Worm (Caenorhabditis elegans) whole organism, L1 larva: ENCODE measurements around the gene C05C12.1.

ENCODE experiments used
- ama-1 ChIP-seq: fragments of 150-350 bp; optimal IDR thresholded peaks from 2 replicates; lab custom pipeline; 2014
- fkh-10 ChIP-seq: sonication (generic microtip); optimal IDR thresholded peaks from 2 replicates; lab custom pipeline; 2017; ENCODE audit warnings: missing biosample characterization, missing genetic modification reagents, missing genetic modification characterization
- lsy-2 ChIP-seq, 2 experiments: fragments of 150-350 bp; optimal IDR thresholded peaks; 2 replicates each; lab custom pipeline; 2014; ENCODE audit warnings: missing biosample characterization in 2 of 2, missing genetic modification characterization in 2 of 2
- nhr-11 ChIP-seq: fragments of 150-350 bp; optimal IDR thresholded peaks from 2 replicates; lab custom pipeline; 2014; ENCODE audit warnings: missing biosample characterization, missing genetic modification characterization
- nhr-20 ChIP-seq: sonication (generic microtip); optimal IDR thresholded peaks from 2 replicates; lab custom pipeline; 2016; ENCODE audit warnings: mild to moderate bottlenecking, missing genetic modification characterization, missing compliant biosample characterization
- nhr-76 ChIP-seq: sonication (generic microtip); optimal IDR thresholded peaks from 2 replicates; lab custom pipeline; 2017; ENCODE audit warnings: missing biosample characterization, missing genetic modification characterization
- pax-3 ChIP-seq: fragments of 200-800 bp; sonication (Bioruptor generic); optimal IDR thresholded peaks from 2 replicates; lab custom pipeline; 2018; ENCODE audit warnings: mild to moderate bottlenecking, missing genetic modification characterization, moderate library complexity, missing compliant biosample characterization
- sptf-1 ChIP-seq: fragments of 150-350 bp; optimal IDR thresholded peaks from 2 replicates; lab custom pipeline; 2014; ENCODE audit warnings: missing biosample characterization, missing genetic modification characterization
- unc-130 ChIP-seq: fragments of 150-350 bp; optimal IDR thresholded peaks from 2 replicates; lab custom pipeline; 2017; ENCODE audit warnings: missing biosample characterization, missing genetic modification characterization, inconsistent platforms

ce11 chrIV:11230069-11230468 lies 23.7 kb upstream of the C05C12.1 start, which contains the start of gene best-7:
- TF ChIP-seq fkh-10 (GFP tag; lab: Kevin White, UChicago) (no peak), pax-3 (no peak), lsy-2 (tag; optimal IDR thresholded peaks at IDR 0.05; lab: Kevin White, UChicago) (no peak), sptf-1 (tag; lab: Kevin White, UChicago) (no peak), nhr-76 (no peak), nhr-11 (tag; lab: Kevin White, UChicago) (no peak), ama-1 (lab: Kevin White, UChicago) (no peak), nhr-20 (tag; lab: Kevin White, UChicago) (no peak), unc-130 (tag; lab: Kevin White, UChicago) (no peak)
